Fruit fly (Drosophila melanogaster) whole organism: ENCODE measurements around the gene SmydA-8.

Experiments used
- CG8478 ChIP-seq: fragments of >200 bp; optimal IDR thresholded peaks from 2 replicates; lab custom pipeline; 2018; ENCODE audit warnings: inconsistent platforms
- Dll ChIP-seq: fragments of >200 bp; optimal IDR thresholded peaks from 2 replicates; lab custom pipeline; 2017
- EcR ChIP-seq, 2 experiments: fragments of >200 bp; optimal IDR thresholded peaks; 2 replicates each; lab custom pipeline; 2017; ENCODE audit warnings: missing biosample characterization in 2 of 2, missing genetic modification characterization in 2 of 2, missing genetic modification reagents in 2 of 2
- pan ChIP-seq: fragments of >200 bp; optimal IDR thresholded peaks from 2 replicates; lab custom pipeline; 2017
- psq ChIP-seq: fragments of >200 bp; optimal IDR thresholded peaks from 2 replicates; lab custom pipeline; 2017
- usp ChIP-seq: fragments of >200 bp; optimal IDR thresholded peaks from 2 replicates; lab custom pipeline; 2017; ENCODE audit warnings: missing biosample characterization, missing genetic modification characterization, mixed read lengths

SmydA-8 gene

dm6 chrX:2197414-2198271 lies 16.0 kb downstream of the SmydA-8 start:
- TF ChIP-seq EcR (GFP tag; optimal IDR thresholded peaks at IDR 0.05; lab: Kevin White, UChicago) (no peak), Dll (lab: Kevin White, UChicago) (no peak), CG8478 (lab: Kevin White, UChicago) (no peak), usp (GFP tag; lab: Kevin White, UChicago) (no peak), psq (lab: Kevin White, UChicago) (no peak), pan (lab: Kevin White, UChicago) (no peak)

dm6 chrX:2196086-2196732 lies 17.4 kb downstream of the SmydA-8 start:
- TF ChIP-seq EcR (GFP tag; optimal IDR thresholded peaks at IDR 0.05; lab: Kevin White, UChicago) = no peak
- no peak for TF ChIP-seq Dll (lab: Kevin White, UChicago)
- TF ChIP-seq pan (lab: Kevin White, UChicago) = no peak
- no peak for TF ChIP-seq usp (GFP tag; lab: Kevin White, UChicago)
- TF ChIP-seq psq (lab: Kevin White, UChicago) = no peak
- no peak for TF ChIP-seq CG8478 (lab: Kevin White, UChicago)

- TF ChIP-seq Dll (lab: Kevin White, UChicago) = peak; percentile 87
- no peak for TF ChIP-seq pan (lab: Kevin White, UChicago)
These were observed 19.2 kb downstream of the SmydA-8 start for dm6 chrX:2194208-2195094.

DNA sequence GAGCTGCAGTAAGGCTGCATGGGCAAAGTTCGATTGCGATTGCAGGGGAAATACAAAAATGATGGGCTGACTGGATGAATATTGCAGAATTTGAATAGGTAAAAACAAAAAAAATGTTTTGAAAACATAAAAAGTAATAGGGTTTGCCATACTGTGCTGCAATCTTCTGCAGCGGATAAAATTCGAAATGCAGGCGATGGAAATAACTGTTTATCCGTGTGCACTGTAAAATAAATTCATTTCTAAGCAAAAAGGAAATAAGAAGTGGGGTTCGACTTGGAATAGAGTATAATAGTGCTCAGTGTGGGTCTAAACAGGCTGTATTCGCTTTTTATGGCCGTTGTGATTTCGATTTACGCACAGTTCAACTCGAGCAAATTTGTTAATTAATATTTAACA lies 19.8 kb downstream of the SmydA-8 start, which contains the start of gene CG14053:
Gene CG14053 (minus strand): TSS at position 101 of the 399 bp plus-strand sequence.
- TF ChIP-seq Dll (lab: Kevin White, UChicago) (no peak), pan (lab: Kevin White, UChicago) (no peak), usp (GFP tag; lab: Kevin White, UChicago) (no peak), EcR (GFP tag; optimal IDR thresholded peaks at IDR 0.05; lab: Kevin White, UChicago) (no peak), CG8478 (lab: Kevin White, UChicago) (no peak), psq (lab: Kevin White, UChicago) (no peak)

DNA sequence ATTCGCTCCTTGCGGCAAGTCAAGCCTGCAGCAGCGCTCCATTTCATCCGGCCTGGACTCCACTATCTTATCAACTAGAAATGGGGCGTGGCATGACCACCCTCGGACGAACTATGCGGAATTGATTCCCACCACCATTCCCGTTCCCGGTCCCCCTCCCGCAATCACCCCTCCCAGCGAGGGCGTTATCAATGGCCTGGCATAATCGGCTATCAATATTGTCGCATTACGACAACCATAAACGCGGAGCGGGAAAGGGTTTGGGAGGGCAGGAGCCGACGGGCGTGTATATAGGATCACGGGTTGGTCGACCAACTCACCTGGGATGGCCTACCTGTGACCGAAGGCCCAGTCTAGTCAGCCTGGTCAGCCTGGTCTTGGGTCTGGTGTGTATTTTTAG lies 20.5 kb downstream of the SmydA-8 start:
- TF ChIP-seq usp (GFP tag; lab: Kevin White, UChicago) (no peak), pan (lab: Kevin White, UChicago) (no peak), CG8478 (lab: Kevin White, UChicago) (no peak), EcR (GFP tag; optimal IDR thresholded peaks at IDR 0.05; lab: Kevin White, UChicago) (no peak), Dll (lab: Kevin White, UChicago) (no peak), psq (lab: Kevin White, UChicago) (no peak)

dm6 chrX:2191896-2192295 lies 21.7 kb downstream of the SmydA-8 start:
- TF ChIP-seq usp (GFP tag; lab: Kevin White, UChicago) (no peak), psq (lab: Kevin White, UChicago) (no peak), EcR (GFP tag; optimal IDR thresholded peaks at IDR 0.05; lab: Kevin White, UChicago) (no peak), CG8478 (lab: Kevin White, UChicago) (no peak), pan (lab: Kevin White, UChicago) (no peak), Dll (lab: Kevin White, UChicago) (no peak)

DNA sequence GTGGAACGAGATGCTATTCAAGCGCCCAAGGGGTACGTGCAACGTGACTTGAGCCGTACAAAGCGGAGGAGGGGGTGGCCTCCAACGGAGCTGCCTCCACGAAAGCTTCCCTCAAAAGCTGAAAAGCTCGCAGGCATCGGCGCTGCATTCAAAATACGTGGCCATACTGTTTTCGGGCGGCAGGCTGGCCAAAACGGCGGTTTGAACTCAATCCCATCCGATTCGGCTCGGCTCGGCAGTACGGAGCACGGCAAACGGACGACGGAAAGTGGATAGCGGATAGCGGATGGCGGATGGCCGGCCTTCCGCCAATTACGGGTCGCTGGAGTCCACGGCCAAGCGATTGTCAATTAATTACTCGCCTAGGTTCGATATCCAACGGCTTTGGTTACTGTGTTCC lies 24.7 kb downstream of the SmydA-8 start, which contains the start of gene Mct1:
Gene Mct1 (plus strand): TSS at position 301 of the 400 bp plus-strand sequence.
- no peak for TF ChIP-seq pan (lab: Kevin White, UChicago)
- TF ChIP-seq Dll (lab: Kevin White, UChicago) = no peak
- TF ChIP-seq usp (GFP tag; lab: Kevin White, UChicago) = no peak
- no peak for TF ChIP-seq psq (lab: Kevin White, UChicago)
- TF ChIP-seq CG8478 (lab: Kevin White, UChicago) = no peak
- no peak for TF ChIP-seq EcR (GFP tag; optimal IDR thresholded peaks at IDR 0.05; lab: Kevin White, UChicago)

DNA sequence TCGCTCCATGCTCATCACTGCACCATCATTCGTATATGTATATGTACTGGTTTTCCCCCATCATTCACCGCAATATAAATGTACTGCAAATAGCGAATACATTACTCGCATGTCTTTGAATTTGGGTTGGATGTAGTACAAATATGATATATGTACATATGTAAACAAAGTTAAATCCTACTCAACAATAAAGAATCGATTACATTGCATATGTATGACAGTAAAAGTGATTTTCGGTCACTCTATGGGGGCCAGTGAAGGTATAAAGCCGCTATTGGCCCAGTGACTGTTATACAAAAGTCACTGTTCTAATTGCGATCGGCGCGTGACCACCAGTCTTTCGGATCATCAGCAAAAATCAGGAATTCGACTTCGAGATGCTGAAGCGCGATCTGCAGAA lies 26.1 kb downstream of the SmydA-8 start, which contains the start of gene CG3457:
Gene CG3457 (plus strand): TSS at position 301 of the 400 bp plus-strand sequence.
- no peak for TF ChIP-seq pan (lab: Kevin White, UChicago)
- no peak for TF ChIP-seq psq (lab: Kevin White, UChicago)
- no peak for TF ChIP-seq Dll (lab: Kevin White, UChicago)
- no peak for TF ChIP-seq CG8478 (lab: Kevin White, UChicago)
- TF ChIP-seq usp (GFP tag; lab: Kevin White, UChicago) = no peak
- TF ChIP-seq EcR (GFP tag; optimal IDR thresholded peaks at IDR 0.05; lab: Kevin White, UChicago) = no peak

DNA sequence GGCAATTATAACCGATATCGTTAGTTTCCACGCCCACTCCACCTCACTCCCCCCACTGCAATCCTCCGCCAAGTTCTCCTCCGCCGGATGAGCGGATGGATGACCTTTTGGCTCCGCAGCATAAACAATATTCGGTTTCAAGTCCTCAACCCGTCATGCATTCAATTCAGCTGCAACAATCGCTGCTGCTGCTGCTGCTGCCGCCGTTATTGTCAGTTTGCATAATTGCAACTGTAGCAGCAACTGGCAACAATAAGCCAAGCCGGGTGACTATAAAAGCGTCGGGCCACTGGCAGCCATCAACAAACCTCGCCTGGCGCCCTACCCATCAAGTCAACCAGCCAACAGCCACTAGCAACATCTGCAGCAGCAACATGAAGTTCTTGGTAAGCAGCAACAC lies 27.1 kb downstream of the SmydA-8 start, which contains the start of gene CG17777:
Gene CG17777 (plus strand): TSS at position 301 of the 400 bp plus-strand sequence.
- no peak for TF ChIP-seq EcR (GFP tag; optimal IDR thresholded peaks at IDR 0.05; lab: Kevin White, UChicago)
- TF ChIP-seq psq (lab: Kevin White, UChicago) = no peak
- no peak for TF ChIP-seq Dll (lab: Kevin White, UChicago)
- TF ChIP-seq CG8478 (lab: Kevin White, UChicago) = no peak
- no peak for TF ChIP-seq pan (lab: Kevin White, UChicago)
- no peak for TF ChIP-seq usp (GFP tag; lab: Kevin White, UChicago)

DNA sequence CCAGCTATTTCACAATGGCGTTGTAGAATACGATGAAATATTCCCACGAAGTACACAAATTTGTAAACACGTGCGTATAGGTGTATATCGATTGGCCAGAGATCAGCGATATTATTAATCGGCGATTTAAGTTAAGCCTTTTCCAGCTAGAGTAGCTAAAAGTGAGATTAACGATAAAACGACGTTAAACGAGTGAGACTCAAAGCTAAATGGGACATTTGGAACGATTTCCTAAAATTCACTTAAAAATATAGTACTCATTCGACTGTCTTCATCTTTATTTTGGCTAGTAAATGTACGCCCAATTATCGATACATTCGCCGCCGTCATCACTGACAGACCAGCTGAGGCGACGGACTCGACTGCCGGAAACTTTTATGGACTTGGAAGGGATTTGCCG lies 29.0 kb downstream of the SmydA-8 start, which contains the start of the genes Nmd3 and CG17776:
Gene Nmd3 (minus strand): TSS at position 106 of the 400 bp plus-strand sequence.
Gene CG17776 (plus strand): TSS at position 163 of the 400 bp plus-strand sequence.
- TF ChIP-seq CG8478 (lab: Kevin White, UChicago) (no peak), psq (lab: Kevin White, UChicago) (no peak), pan (lab: Kevin White, UChicago) (no peak), EcR (GFP tag; optimal IDR thresholded peaks at IDR 0.05; lab: Kevin White, UChicago) (no peak), usp (GFP tag; lab: Kevin White, UChicago) (no peak), Dll (lab: Kevin White, UChicago) (no peak)
